Worm (Caenorhabditis elegans): ENCODE measurements around the gene H14N18.4.

H14N18.4 gene

DNA sequence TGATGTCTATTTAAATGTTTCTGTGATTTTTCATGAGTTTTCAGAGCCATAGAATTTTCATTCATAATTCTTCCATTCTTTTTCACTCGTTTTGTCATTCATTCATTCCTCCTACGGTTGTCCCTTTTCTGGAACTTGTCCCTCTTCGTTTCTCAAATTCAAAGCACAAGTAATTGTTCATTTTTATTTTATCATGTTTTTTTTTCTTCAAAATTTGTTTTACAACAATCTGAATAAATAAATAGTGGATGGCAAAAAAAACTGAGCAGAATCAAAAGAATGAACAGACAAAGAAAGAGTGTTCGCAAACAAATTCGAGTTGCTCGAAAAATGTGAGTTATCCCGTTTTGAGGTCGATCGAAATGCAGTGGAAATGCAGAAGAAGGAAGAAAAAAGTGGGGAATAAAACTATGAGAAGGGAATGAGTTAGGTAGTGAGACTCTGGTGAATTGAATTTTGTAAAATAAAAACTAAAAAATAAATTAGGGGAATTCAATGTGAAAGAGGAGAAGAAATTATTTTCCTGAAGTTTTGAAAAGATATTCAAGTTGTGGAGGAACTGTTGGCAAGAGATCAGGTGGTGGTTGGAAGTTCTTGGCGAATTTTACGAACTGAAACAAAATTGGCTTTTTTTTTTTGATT lies 10.8 kb upstream of the H14N18.4 start (continued):
- TF ChIP-seq ztf-11 (tag; optimal IDR thresholded peaks at IDR 0.05), result no peak
- TF ChIP-seq mep-1 (tag; optimal IDR thresholded peaks at IDR 0.05), result peak; percentile 72
- TF ChIP-seq sup-37 (GFP tag; optimal IDR thresholded peaks at IDR 0.05), result no peak
- no peak for TF ChIP-seq hlh-17 (GFP tag; optimal IDR thresholded peaks at IDR 0.05; ENCODE audit: borderline replicate concordance)
- TF ChIP-seq hlh-4 (tag; optimal IDR thresholded peaks at IDR 0.05), result no peak
- TF ChIP-seq F16B12.6 (tag; optimal IDR thresholded peaks at IDR 0.05), result no peak
- peak; percentile 93 for TF ChIP-seq ama-1 (optimal IDR thresholded peaks at IDR 0.05)
- no peak for TF ChIP-seq dpl-1 (GFP tag; optimal IDR thresholded peaks at IDR 0.05)
- TF ChIP-seq snu-23 (GFP tag; optimal IDR thresholded peaks at IDR 0.05), result peak; percentile 62
- TF ChIP-seq nhr-76 (tag; optimal IDR thresholded peaks at IDR 0.05), result no peak
- TF ChIP-seq lin-39 (tag; optimal IDR thresholded peaks at IDR 0.05), result no peak
- no peak for TF ChIP-seq egl-13 (tag; optimal IDR thresholded peaks at IDR 0.05)
- TF ChIP-seq ceh-8 (GFP tag; optimal IDR thresholded peaks at IDR 0.05), result no peak
- TF ChIP-seq tbx-2 (tag; optimal IDR thresholded peaks at IDR 0.05), result no peak
- TF ChIP-seq nhr-20 (tag; optimal IDR thresholded peaks at IDR 0.05), result peak; percentile 48
- no peak for TF ChIP-seq ceh-88 (GFP tag; IDR thresholded peaks at IDR 0.05)
- peak; percentile 32 for TF ChIP-seq swsn-7 (tag; optimal IDR thresholded peaks at IDR 0.05)
- TF ChIP-seq vab-15 (tag; optimal IDR thresholded peaks at IDR 0.05), result no peak
- no peak for TF ChIP-seq alr-1 (tag; optimal IDR thresholded peaks at IDR 0.05; ENCODE audit: borderline replicate concordance)
- TF ChIP-seq ets-5 (GFP tag; IDR thresholded peaks at IDR 0.05), result no peak
- TF ChIP-seq C34B4.2 (tag; optimal IDR thresholded peaks at IDR 0.05), result no peak
- TF ChIP-seq jun-1 (tag; optimal IDR thresholded peaks at IDR 0.05), result no peak
- TF ChIP-seq ceh-63 (GFP tag; optimal IDR thresholded peaks at IDR 0.05), result no peak
- no peak for TF ChIP-seq pax-3 (tag; optimal IDR thresholded peaks at IDR 0.05)
- TF ChIP-seq Y116A8C.19 (tag; optimal IDR thresholded peaks at IDR 0.05; ENCODE audit: borderline replicate concordance), result no peak
- TF ChIP-seq unc-62 (GFP tag; optimal IDR thresholded peaks at IDR 0.05), result no peak
- TF ChIP-seq sptf-1 (tag; optimal IDR thresholded peaks at IDR 0.05), result no peak
- TF ChIP-seq rnt-1 (tag; optimal IDR thresholded peaks at IDR 0.05), result peak; percentile 26
- TF ChIP-seq xbp-1 (tag; optimal IDR thresholded peaks at IDR 0.05), result peak; percentile 1
- TF ChIP-seq zag-1 (tag; optimal IDR thresholded peaks at IDR 0.05), result no peak
- TF ChIP-seq nhr-19 (GFP tag; conservative IDR thresholded peaks at IDR 0.05), result peak; percentile 51
- peak; percentile 97 for TF ChIP-seq aly-2 (tag; optimal IDR thresholded peaks at IDR 0.05)

DNA sequence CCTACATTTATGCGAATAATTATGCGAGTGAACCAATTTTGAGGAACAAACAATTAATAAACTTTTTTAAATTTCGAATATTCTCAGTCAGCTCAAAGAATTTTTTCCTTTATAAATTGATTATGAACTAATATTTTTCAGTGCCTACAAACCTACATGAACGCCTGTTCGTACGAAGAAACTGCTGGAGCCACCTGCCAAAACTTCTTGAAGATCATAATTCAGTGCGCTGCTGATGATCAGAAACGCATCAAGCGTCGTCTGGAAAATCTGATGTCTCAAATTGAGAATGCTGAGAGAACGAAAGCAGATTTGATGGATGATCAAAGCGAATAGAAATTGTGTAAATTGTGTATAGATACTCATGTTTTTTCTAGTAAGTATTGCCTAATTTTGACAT lies 10.2 kb upstream of the H14N18.4 start:
- TF ChIP-seq tbx-2 (tag; optimal IDR thresholded peaks at IDR 0.05), result no peak
- no peak for TF ChIP-seq tlp-1 (tag; optimal IDR thresholded peaks at IDR 0.05)
- TF ChIP-seq skn-1 (tag; optimal IDR thresholded peaks at IDR 0.05), result no peak
- TF ChIP-seq sox-4 (tag; optimal IDR thresholded peaks at IDR 0.05), result no peak
- no peak for TF ChIP-seq fkh-8 (tag; optimal IDR thresholded peaks at IDR 0.05)
- TF ChIP-seq nhr-76 (tag; optimal IDR thresholded peaks at IDR 0.05), result no peak
- no peak for TF ChIP-seq hlh-4 (tag; optimal IDR thresholded peaks at IDR 0.05)
- no peak for TF ChIP-seq lin-14 (GFP tag; optimal IDR thresholded peaks at IDR 0.05)
- TF ChIP-seq zip-4 (GFP tag; optimal IDR thresholded peaks at IDR 0.05), result no peak
- no peak for TF ChIP-seq sup-37 (GFP tag; optimal IDR thresholded peaks at IDR 0.05)
- TF ChIP-seq egl-13 (tag; optimal IDR thresholded peaks at IDR 0.05), result no peak
- no peak for TF ChIP-seq aha-1 (tag; optimal IDR thresholded peaks at IDR 0.05)
- no peak for TF ChIP-seq vab-15 (tag; optimal IDR thresholded peaks at IDR 0.05)

DNA sequence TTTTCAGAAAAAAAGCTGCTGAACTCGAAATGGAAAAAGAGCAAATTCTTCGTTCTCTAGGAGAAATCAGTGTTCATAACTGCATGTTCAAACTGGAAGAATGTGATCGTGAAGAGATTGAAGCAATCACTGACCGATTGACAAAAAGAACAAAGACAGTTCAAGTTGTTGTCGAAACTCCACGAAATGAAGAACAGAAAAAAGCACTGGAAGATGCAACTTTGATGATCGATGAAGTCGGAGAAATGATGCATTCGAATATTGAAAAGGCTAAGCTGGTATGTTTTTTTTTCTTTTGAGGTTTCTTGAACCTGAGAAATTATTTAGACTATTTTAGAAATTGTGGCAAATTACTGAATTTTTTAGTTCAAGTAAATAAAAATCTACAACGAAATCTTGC lies 9.7 kb upstream of the H14N18.4 start:
- TF ChIP-seq nhr-90 (tag; optimal IDR thresholded peaks at IDR 0.05; ENCODE audit: poor library complexity) (no peak), vab-15 (tag; optimal IDR thresholded peaks at IDR 0.05) (no peak), skn-1 (tag; optimal IDR thresholded peaks at IDR 0.05) (no peak), jun-1 (tag; optimal IDR thresholded peaks at IDR 0.05) (no peak), C16A3.4 (tag; optimal IDR thresholded peaks at IDR 0.05) (no peak), elt-3 (tag; optimal IDR thresholded peaks at IDR 0.05) (no peak), ama-1 (optimal IDR thresholded peaks at IDR 0.05) (peak; percentile 60)

Data from whole organism, L1 larva.